Worm (Caenorhabditis elegans): ENCODE data around the gene atg-7.

DNA sequence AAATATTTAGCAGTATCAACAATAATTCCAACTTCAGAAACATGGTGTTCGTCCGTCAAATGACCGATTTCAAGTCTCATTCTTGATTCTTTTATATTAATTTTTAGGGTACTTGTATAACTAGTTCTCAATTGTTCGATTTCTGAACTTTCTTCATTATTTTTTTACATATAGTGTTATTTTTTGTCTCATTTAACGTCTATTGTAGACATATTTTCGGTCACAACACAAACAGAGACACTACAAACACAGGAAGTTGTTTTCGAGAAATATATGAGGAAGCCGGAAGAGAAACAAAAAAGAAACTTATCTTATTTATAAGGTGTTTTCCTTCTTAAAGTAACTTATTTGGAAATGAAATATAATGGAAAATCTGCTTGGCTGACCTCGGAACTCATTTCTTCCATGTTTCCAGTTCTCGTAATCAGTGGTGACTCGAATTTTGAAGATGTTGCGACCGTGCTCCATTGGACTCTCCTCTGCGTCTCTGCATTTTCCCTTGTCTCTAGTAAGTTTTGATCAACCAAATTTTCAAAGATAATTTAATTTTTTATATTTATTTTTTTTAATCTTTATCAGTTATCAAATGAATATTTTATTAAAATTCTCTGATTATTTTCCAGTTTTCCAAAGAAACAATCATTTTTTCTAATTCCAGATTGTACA, 27.1 kb downstream of the atg-7 start, which contains the start of the genes F36H1.12 and lin-3:
- TF ChIP-seq nhr-12 (tag; optimal IDR thresholded peaks at IDR 0.05) (no peak), unc-62 (GFP tag; optimal IDR thresholded peaks at IDR 0.05) (no peak), lsy-2 (tag; optimal IDR thresholded peaks at IDR 0.05) (no peak), elt-3 (tag; optimal IDR thresholded peaks at IDR 0.05) (no peak), cnd-1 (tag; optimal IDR thresholded peaks at IDR 0.05) (no peak), ztf-11 (tag; optimal IDR thresholded peaks at IDR 0.05) (no peak), pha-4 (tag; optimal IDR thresholded peaks at IDR 0.05) (no peak)

All from whole organism, mixed stage, embryonic.